Fruit fly (Drosophila melanogaster) whole organism, embryonic: Measurements from ENCODE around the gene Fum1.

Experiments used
- Atf-2 ChIP-seq: fragments of 200-800 bp; sonication (Bioruptor generic); optimal IDR thresholded peaks from 2 replicates; lab custom pipeline; 2016; ENCODE audit warnings: missing biosample characterization, missing genetic modification characterization
- CG10274 ChIP-seq: fragments of 200-800 bp; sonication (Bioruptor generic); optimal IDR thresholded peaks from 3 replicates; lab custom pipeline; 2017; ENCODE audit warnings: missing biosample characterization, mild to moderate bottlenecking, missing genetic modification characterization
- CG10462 ChIP-seq: fragments of 200-800 bp; sonication (Bioruptor generic); optimal IDR thresholded peaks from 2 replicates; lab custom pipeline; 2016; ENCODE audit warnings: missing biosample characterization, missing genetic modification characterization
- CG11093 ChIP-seq: fragments of 200-800 bp; sonication (Bioruptor generic); IDR thresholded peaks from 3 replicates; pipeline ENCODE4 v1.3.6; 2022; ENCODE audit warnings: missing biosample characterization, missing genetic modification characterization
- CG12104 ChIP-seq: fragments of 200-800 bp; sonication (Bioruptor generic); optimal IDR thresholded peaks from 3 replicates; lab custom pipeline; 2016; ENCODE audit warnings: missing biosample characterization, missing genetic modification characterization
- CG13775 ChIP-seq: fragments of 200-800 bp; sonication (Bioruptor generic); optimal IDR thresholded peaks from 3 replicates; lab custom pipeline; 2017; ENCODE audit warnings: missing biosample characterization, mild to moderate bottlenecking, missing genetic modification characterization
- CG1529 ChIP-seq: fragments of 200-800 bp; sonication (Bioruptor generic); optimal IDR thresholded peaks from 3 replicates; lab custom pipeline; 2018; ENCODE audit warnings: missing biosample characterization, missing genetic modification characterization
- CG1603 ChIP-seq: fragments of 200-800 bp; sonication (Bioruptor generic); optimal IDR thresholded peaks from 2 replicates; lab custom pipeline; 2019; ENCODE audit warnings: missing biosample characterization, mild to moderate bottlenecking, missing genetic modification characterization, moderate library complexity
- CG16863 ChIP-seq: fragments of 200-800 bp; sonication (Bioruptor generic); optimal IDR thresholded peaks from 3 replicates; lab custom pipeline; 2016; ENCODE audit warnings: missing biosample characterization, missing genetic modification characterization
- CG17186 ChIP-seq: fragments of 200-800 bp; sonication (Bioruptor generic); optimal IDR thresholded peaks from 3 replicates; lab custom pipeline; 2017; ENCODE audit warnings: missing biosample characterization, missing genetic modification reagents, missing genetic modification characterization
- CG17361 ChIP-seq: fragments of 200-800 bp; sonication (Bioruptor generic); IDR thresholded peaks from 3 replicates; pipeline ENCODE4 v1.3.6; 2022; ENCODE audit warnings: missing biosample characterization, missing genetic modification characterization
- CG17385 ChIP-seq: fragments of 200-800 bp; sonication (Bioruptor generic); optimal IDR thresholded peaks from 3 replicates; lab custom pipeline; 2018; ENCODE audit warnings: missing biosample characterization, mild to moderate bottlenecking, missing genetic modification characterization
- CG2199 ChIP-seq: fragments of 200-800 bp; sonication (Bioruptor generic); IDR thresholded peaks from 3 replicates; pipeline ENCODE4 v1.3.6; 2022; ENCODE audit warnings: missing biosample characterization, missing genetic modification characterization
- CG31224 ChIP-seq: fragments of 200-800 bp; sonication (Bioruptor generic); IDR thresholded peaks from 2 replicates; pipeline ENCODE4 v1.3.6; 2022; ENCODE audit warnings: missing biosample characterization, missing genetic modification characterization
- CG31365 ChIP-seq: fragments of 200-800 bp; sonication (Bioruptor generic); optimal IDR thresholded peaks from 2 replicates; lab custom pipeline; 2018; ENCODE audit warnings: missing biosample characterization, mild to moderate bottlenecking, missing genetic modification characterization
- CG32772 ChIP-seq: fragments of 200-800 bp; sonication (Bioruptor generic); IDR thresholded peaks from 2 replicates; pipeline ENCODE4 v1.3.6; 2022; ENCODE audit warnings: missing biosample characterization, missing genetic modification characterization
- CG4360 ChIP-seq: fragments of 200-800 bp; sonication (Bioruptor generic); IDR thresholded peaks from 2 replicates; pipeline ENCODE4 v1.3.6; 2022; ENCODE audit warnings: missing biosample characterization, missing genetic modification characterization
- CG6654 ChIP-seq: fragments of 200-800 bp; sonication (Bioruptor generic); optimal IDR thresholded peaks from 2 replicates; lab custom pipeline; 2017; ENCODE audit warnings: missing biosample characterization, mild to moderate bottlenecking, missing genetic modification characterization
- CG7928 ChIP-seq: fragments of 200-800 bp; sonication (Bioruptor generic); optimal IDR thresholded peaks from 2 replicates; lab custom pipeline; 2017; ENCODE audit warnings: missing biosample characterization, mild to moderate bottlenecking, missing genetic modification characterization
- CG9437 ChIP-seq: fragments of 200-800 bp; sonication (Bioruptor generic); optimal IDR thresholded peaks from 2 replicates; lab custom pipeline; 2018; ENCODE audit warnings: missing biosample characterization, mild to moderate bottlenecking, missing genetic modification characterization
- CG9797 ChIP-seq: fragments of 200-800 bp; sonication (Bioruptor generic); optimal IDR thresholded peaks from 3 replicates; lab custom pipeline; 2018; ENCODE audit warnings: missing biosample characterization, mild to moderate bottlenecking, missing genetic modification characterization
- D19A ChIP-seq: fragments of 200-800 bp; optimal IDR thresholded peaks from 3 replicates; lab custom pipeline; 2019; ENCODE audit warnings: missing biosample characterization, mild to moderate bottlenecking, missing genetic modification characterization, moderate library complexity
- Dref ChIP-seq: fragments of 200-800 bp; sonication (Bioruptor generic); IDR thresholded peaks from 2 replicates; pipeline ENCODE4 v1.3.6; 2022; ENCODE audit warnings: missing biosample characterization, missing genetic modification characterization
- Ets65A ChIP-seq: fragments of 200-800 bp; sonication (Bioruptor generic); peaks from one replicate; lab custom pipeline; 2016; ENCODE audit warnings: missing biosample characterization, missing genetic modification characterization
- H2.0 ChIP-seq: fragments of 200-800 bp; sonication (Bioruptor generic); IDR thresholded peaks from 2 replicates; pipeline ENCODE4 v1.3.6; 2022; ENCODE audit warnings: missing biosample characterization, missing genetic modification characterization
- HmgD ChIP-seq: fragments of 200-800 bp; sonication (Bioruptor generic); optimal IDR thresholded peaks from 3 replicates; lab custom pipeline; 2016; ENCODE audit warnings: missing biosample characterization, missing genetic modification characterization
- Mad ChIP-seq: fragments of 200-800 bp; sonication (Bioruptor generic); optimal IDR thresholded peaks from 2 replicates; lab custom pipeline; 2016; ENCODE audit warnings: missing biosample characterization, missing genetic modification characterization
- Max ChIP-seq: fragments of 200-800 bp; sonication (Bioruptor generic); optimal IDR thresholded peaks from 2 replicates; lab custom pipeline; 2016; ENCODE audit warnings: missing biosample characterization, mild to moderate bottlenecking, missing genetic modification characterization
- Oaz ChIP-seq: fragments of 200-800 bp; sonication (Bioruptor generic); IDR thresholded peaks from 2 replicates; pipeline ENCODE4 v1.3.6; 2022; ENCODE audit warnings: missing biosample characterization, missing genetic modification characterization
- Optix ChIP-seq: fragments of 200-800 bp; sonication (Bioruptor generic); IDR thresholded peaks from 3 replicates; pipeline ENCODE4 v1.3.6; 2022; ENCODE audit warnings: missing biosample characterization, missing genetic modification characterization
- Rx ChIP-seq: fragments of 200-800 bp; sonication (Bioruptor generic); IDR thresholded peaks from 2 replicates; pipeline ENCODE4 v1.3.6; 2022; ENCODE audit warnings: missing biosample characterization, missing genetic modification characterization
- Six4 ChIP-seq: fragments of 200-800 bp; sonication (Bioruptor generic); optimal IDR thresholded peaks from 2 replicates; lab custom pipeline; 2016; ENCODE audit warnings: missing biosample characterization, missing genetic modification characterization
- bab2 ChIP-seq: fragments of 200-800 bp; sonication (Bioruptor generic); optimal IDR thresholded peaks from 2 replicates; lab custom pipeline; 2016; ENCODE audit warnings: missing biosample characterization, missing genetic modification characterization
- chif ChIP-seq, 2 experiments: fragments of 200-800 bp; sonication (Bioruptor generic); optimal IDR thresholded peaks; 3 replicates each; lab custom pipeline; 2016; ENCODE audit warnings: missing biosample characterization in 2 of 2, missing genetic modification characterization in 2 of 2
- chn ChIP-seq: fragments of 200-800 bp; sonication (Bioruptor generic); optimal IDR thresholded peaks from 2 replicates; lab custom pipeline; 2016; ENCODE audit warnings: missing biosample characterization, missing genetic modification characterization
- croc ChIP-seq: fragments of 200-800 bp; sonication (Bioruptor generic); conservative IDR thresholded peaks from 3 replicates; pipeline ENCODE4 v1.3.6; 2022; ENCODE audit warnings: missing biosample characterization, missing genetic modification characterization
- crol ChIP-seq: fragments of 200-800 bp; sonication (Bioruptor generic); IDR thresholded peaks from 2 replicates; pipeline ENCODE4 v1.3.6; 2022; ENCODE audit warnings: missing biosample characterization, missing genetic modification characterization
- exex ChIP-seq: fragments of 200-800 bp; sonication (Bioruptor generic); optimal IDR thresholded peaks from 4 replicates; lab custom pipeline; 2018; ENCODE audit warnings: missing biosample characterization, mild to moderate bottlenecking, missing genetic modification characterization, moderate library complexity
- fd102C ChIP-seq: fragments of 200-800 bp; sonication (Bioruptor generic); optimal IDR thresholded peaks from 2 replicates; lab custom pipeline; 2018; ENCODE audit warnings: missing biosample characterization, mild to moderate bottlenecking, missing genetic modification characterization, moderate library complexity
- fd64A ChIP-seq: fragments of 200-800 bp; sonication (Bioruptor generic); optimal IDR thresholded peaks from 3 replicates; lab custom pipeline; 2018; ENCODE audit warnings: missing biosample characterization, mild to moderate bottlenecking, missing genetic modification characterization
- fd96Cb ChIP-seq: fragments of 200-800 bp; sonication (Bioruptor generic); optimal IDR thresholded peaks from 2 replicates; lab custom pipeline; 2018; ENCODE audit warnings: missing biosample characterization, mild to moderate bottlenecking, missing genetic modification characterization, moderate library complexity
- fru ChIP-seq: fragments of >200 bp; optimal IDR thresholded peaks from 2 replicates; lab custom pipeline; 2017
- fu2 ChIP-seq: fragments of 200-800 bp; sonication (Bioruptor generic); optimal IDR thresholded peaks from 2 replicates; lab custom pipeline; 2016; ENCODE audit warnings: missing biosample characterization, missing genetic modification characterization
- gcm ChIP-seq: fragments of 200-800 bp; sonication (Bioruptor generic); optimal IDR thresholded peaks from 2 replicates; lab custom pipeline; 2019; ENCODE audit warnings: missing biosample characterization, mild to moderate bottlenecking, missing genetic modification characterization, moderate library complexity
- jing ChIP-seq: fragments of 200-800 bp; sonication (Bioruptor generic); optimal IDR thresholded peaks from 2 replicates; lab custom pipeline; 2018; ENCODE audit warnings: missing biosample characterization, mild to moderate bottlenecking, missing genetic modification characterization
- lilli ChIP-seq: fragments of 200-800 bp; sonication (Bioruptor generic); optimal IDR thresholded peaks from 3 replicates; lab custom pipeline; 2016; ENCODE audit warnings: missing biosample characterization, missing genetic modification characterization
- luna ChIP-seq: fragments of 200-800 bp; sonication (Bioruptor generic); optimal IDR thresholded peaks from 2 replicates; lab custom pipeline; 2016; ENCODE audit warnings: missing biosample characterization, missing genetic modification characterization
- mam ChIP-seq: fragments of 200-800 bp; sonication (Bioruptor generic); optimal IDR thresholded peaks from 3 replicates; lab custom pipeline; 2016; ENCODE audit warnings: missing biosample characterization, missing genetic modification characterization
- row ChIP-seq: fragments of 200-800 bp; sonication (Bioruptor generic); IDR thresholded peaks from 3 replicates; pipeline ENCODE4 v1.3.6; 2022; ENCODE audit warnings: missing biosample characterization, missing genetic modification characterization
- sim ChIP-seq: fragments of 200-800 bp; sonication (Bioruptor generic); IDR thresholded peaks from 2 replicates; pipeline ENCODE4 v1.3.6; 2022; ENCODE audit warnings: missing biosample characterization, missing genetic modification characterization
- tgo ChIP-seq: fragments of 200-800 bp; sonication (Bioruptor generic); IDR thresholded peaks from 3 replicates; pipeline ENCODE4 v1.3.6; 2022; ENCODE audit warnings: missing biosample characterization, missing genetic modification characterization
- twi ChIP-seq: fragments of 200-800 bp; optimal IDR thresholded peaks from 2 replicates; lab custom pipeline; 2019; ENCODE audit warnings: missing biosample characterization, mild to moderate bottlenecking, missing genetic modification characterization, moderate library complexity
- wor ChIP-seq: fragments of 200-800 bp; sonication (Bioruptor generic); IDR thresholded peaks from 2 replicates; pipeline ENCODE4 v1.3.6; 2022; ENCODE audit warnings: missing biosample characterization, missing genetic modification characterization

The Fum1 gene

DNA sequence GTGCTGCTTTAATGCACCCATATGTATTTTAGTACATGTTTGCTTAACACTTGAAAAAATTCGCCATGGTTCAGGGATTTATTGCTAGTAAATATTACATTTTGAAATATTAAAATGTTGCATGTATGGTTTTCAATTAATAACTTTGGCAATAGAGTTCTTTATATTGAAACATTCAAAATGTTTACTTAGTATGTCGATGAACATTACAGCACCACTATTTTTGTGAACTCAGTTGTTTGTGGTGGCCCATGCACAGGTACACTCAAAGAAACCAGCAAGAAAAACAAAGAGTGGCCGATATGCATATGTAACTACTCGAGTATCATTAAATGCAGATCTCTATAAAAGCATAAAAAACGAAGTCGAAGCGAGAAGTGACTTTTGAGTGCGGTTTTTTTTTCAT lies 23.8 kb downstream of the Fum1 start (continued):
- TF ChIP-seq mam (GFP tag; lab: Kevin White, UChicago): peak; percentile 30
- peak; percentile 56 for TF ChIP-seq chn (GFP tag; lab: Kevin White, UChicago)
- TF ChIP-seq CG12104 (GFP tag; lab: Kevin White, UChicago): peak; percentile 12
- TF ChIP-seq CG16863 (GFP tag; lab: Kevin White, UChicago): peak; percentile 40
- peak; percentile 5 for TF ChIP-seq CG17186 (GFP tag; lab: Kevin White, UChicago)
- peak; percentile 49 for TF ChIP-seq twi
- no peak for TF ChIP-seq CG31365 (tag; lab: Kevin White, UChicago)
- TF ChIP-seq Six4 (GFP tag; lab: Kevin White, UChicago): peak; percentile 15
- TF ChIP-seq luna (GFP tag; lab: Kevin White, UChicago): no peak
- peak; percentile 5 for TF ChIP-seq lilli (GFP tag; lab: Kevin White, UChicago)
- TF ChIP-seq CG13775: peak; percentile 52
- TF ChIP-seq CG17361 (GFP tag; lab: Robert Waterston, UW): peak; percentile 82
- TF ChIP-seq CG1603 (tag; lab: Kevin White, UChicago): peak; percentile 64
- TF ChIP-seq CG9797 (GFP tag; lab: Kevin White, UChicago): no peak
- TF ChIP-seq sim (GFP tag; lab: Robert Waterston, UW): peak; percentile 10; the same call in 1 of the 2 replicates
- peak; percentile 30; the same call in 1 of the 2 replicates for TF ChIP-seq CG4360
- TF ChIP-seq D19A (tag; lab: Kevin White, UChicago): peak; percentile 65
- TF ChIP-seq H2.0 (GFP tag; lab: Robert Waterston, UW): peak; percentile 41; the same call in 1 of the 2 replicates
- peak; percentile 60; the same call in 1 of the 3 replicates for TF ChIP-seq croc (GFP tag; lab: Robert Waterston, UW)
- no peak for TF ChIP-seq Dref (GFP tag; lab: Robert Waterston, UW)
- TF ChIP-seq Ets65A (GFP tag; lab: Kevin White, UChicago): peak; percentile 88
- TF ChIP-seq Rx (GFP tag; lab: Robert Waterston, UW): peak; percentile 58; the same call in 1 of the 2 replicates
- TF ChIP-seq CG2199: no peak
- peak; percentile 65 for TF ChIP-seq bab2 (GFP tag; lab: Kevin White, UChicago)
- TF ChIP-seq wor (GFP tag; lab: Robert Waterston, UW): peak; percentile 59
- no peak for TF ChIP-seq crol (GFP tag; lab: Robert Waterston, UW)
- TF ChIP-seq tgo (GFP tag; lab: Robert Waterston, UW): peak; percentile 63
- TF ChIP-seq CG11093 (GFP tag; lab: Robert Waterston, UW): peak; percentile 60; the same call in 1 of the 3 replicates
- peak; percentile 65 for TF ChIP-seq CG32772 (GFP tag; lab: Robert Waterston, UW)
- TF ChIP-seq CG31224 (GFP tag; lab: Robert Waterston, UW): no peak
- peak; percentile 47 to 76 for TF ChIP-seq chif (GFP tag; optimal IDR thresholded peaks at IDR 0.05; lab: Kevin White, UChicago)
- peak; percentile 1 for TF ChIP-seq fd64A (GFP tag; lab: Kevin White, UChicago)
- peak; percentile 65 for TF ChIP-seq CG17385 (GFP tag; lab: Kevin White, UChicago)
- no peak for TF ChIP-seq CG10274
- peak; percentile 59 for TF ChIP-seq CG1529 (GFP tag; lab: Kevin White, UChicago)
- peak; percentile 74 for TF ChIP-seq row
- TF ChIP-seq CG10462: peak; percentile 36
- TF ChIP-seq Max (GFP tag; lab: Kevin White, UChicago): peak; percentile 33
- TF ChIP-seq exex (tag; lab: Kevin White, UChicago): no peak
- TF ChIP-seq CG7928 (GFP tag; lab: Kevin White, UChicago): no peak
- TF ChIP-seq jing: peak; percentile 22
- no peak for TF ChIP-seq fru
- TF ChIP-seq CG6654 (GFP tag; lab: Kevin White, UChicago): no peak
- no peak for TF ChIP-seq fu2 (GFP tag; lab: Kevin White, UChicago)
- TF ChIP-seq HmgD (GFP tag; lab: Kevin White, UChicago): no peak
- TF ChIP-seq fd96Cb (tag; lab: Kevin White, UChicago): peak; percentile 81
- TF ChIP-seq gcm (GFP tag; lab: Kevin White, UChicago): peak; percentile 76
- TF ChIP-seq Atf-2 (GFP tag; lab: Kevin White, UChicago): peak; percentile 55
- no peak for TF ChIP-seq Oaz (GFP tag; lab: Robert Waterston, UW)
- peak; percentile 60; the same call in 1 of the 3 replicates for TF ChIP-seq Optix (GFP tag; lab: Robert Waterston, UW)
- TF ChIP-seq CG9437 (GFP tag; lab: Kevin White, UChicago): peak; percentile 69
- peak; percentile 33 for TF ChIP-seq Mad (GFP tag; lab: Kevin White, UChicago)
- no peak for TF ChIP-seq fd102C
